Worm (Caenorhabditis elegans) whole organism, mixed stage, embryonic: ENCODE data around the gene M03F8.7.

Source experiments
- ceh-39 ChIP-seq: fragments of 150-350 bp; optimal IDR thresholded peaks from 2 replicates; lab custom pipeline; 2014; ENCODE audit warnings: missing biosample characterization, missing genetic modification characterization
- elt-1 ChIP-seq: sonication (generic microtip); optimal IDR thresholded peaks from 2 replicates; lab custom pipeline; 2017; ENCODE audit warnings: missing genetic modification characterization, mild to moderate bottlenecking, missing compliant biosample characterization, antibody characterized with exemption, moderate library complexity, borderline replicate concordance; ENCODE audit not compliant: insufficient read depth
- flh-1 ChIP-seq: fragments of 200-800 bp; sonication (Bioruptor generic); optimal IDR thresholded peaks from 2 replicates; lab custom pipeline; 2018; ENCODE audit warnings: mild to moderate bottlenecking, missing genetic modification characterization, moderate library complexity, missing compliant biosample characterization
- mab-5 ChIP-seq: fragments of 150-350 bp; optimal IDR thresholded peaks from 2 replicates; lab custom pipeline; 2014; ENCODE audit warnings: missing biosample characterization, missing genetic modification characterization
- nhr-237 ChIP-seq: fragments of 150-350 bp; optimal IDR thresholded peaks from 2 replicates; lab custom pipeline; 2014; ENCODE audit warnings: missing biosample characterization, missing genetic modification characterization
- nhr-28 ChIP-seq: fragments of 150-350 bp; optimal IDR thresholded peaks from 2 replicates; lab custom pipeline; 2014; ENCODE audit warnings: missing biosample characterization, missing genetic modification characterization
- nhr-76 ChIP-seq: sonication (generic microtip); optimal IDR thresholded peaks from 2 replicates; lab custom pipeline; 2017; ENCODE audit warnings: missing biosample characterization, missing genetic modification characterization
- snpc-4 ChIP-seq: fragments of 150-350 bp; optimal IDR thresholded peaks from 2 replicates; lab custom pipeline; 2014; ENCODE audit warnings: missing biosample characterization, missing genetic modification characterization
- sptf-1 ChIP-seq: sonication (generic microtip); optimal IDR thresholded peaks from 2 replicates; lab custom pipeline; 2017; ENCODE audit warnings: mild to moderate bottlenecking, missing genetic modification characterization, moderate library complexity, missing compliant biosample characterization
- tbx-8 ChIP-seq: fragments of 200-800 bp; sonication (Bioruptor generic); optimal IDR thresholded peaks from 2 replicates; lab custom pipeline; 2018; ENCODE audit warnings: mild to moderate bottlenecking, missing genetic modification characterization, moderate library complexity, missing compliant biosample characterization
- unc-39 ChIP-seq: fragments of 150-350 bp; optimal IDR thresholded peaks from 2 replicates; lab custom pipeline; 2014; ENCODE audit warnings: missing biosample characterization, missing genetic modification characterization
- unc-62 ChIP-seq: fragments of 150-350 bp; optimal IDR thresholded peaks from 2 replicates; lab custom pipeline; 2014; ENCODE audit warnings: missing biosample characterization, missing genetic modification reagents, missing genetic modification characterization
- ztf-11 ChIP-seq: fragments of 150-350 bp; optimal IDR thresholded peaks from 2 replicates; lab custom pipeline; 2014; ENCODE audit warnings: missing biosample characterization, missing genetic modification characterization

DNA sequence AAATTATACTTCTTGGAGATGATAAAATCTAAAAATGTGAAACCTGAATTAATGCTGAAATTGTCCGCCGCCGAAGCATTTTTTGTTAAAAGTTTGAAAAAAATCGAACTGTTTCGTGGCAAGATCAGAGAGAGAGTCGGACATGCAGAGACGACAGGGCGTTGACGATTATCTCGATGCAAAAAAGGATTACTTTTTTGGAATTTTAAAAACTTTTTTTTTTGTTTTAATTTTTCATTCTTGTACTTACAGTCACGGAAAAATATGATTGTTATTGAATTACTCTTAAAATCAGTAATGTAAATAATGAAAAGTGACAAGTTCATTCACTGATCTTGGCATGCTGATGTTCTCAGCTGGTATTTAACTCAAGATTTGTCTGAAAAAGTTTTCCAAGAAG, at the start of gene M03F8.7, which contains the start of gene M03F8.5:
- TF ChIP-seq ceh-39 (tag; lab: Kevin White, UChicago) (no peak), snpc-4 (no peak), nhr-76 (tag; lab: Kevin White, UChicago) (no peak), flh-1 (GFP tag; lab: Kevin White, UChicago) (no peak), unc-62 (GFP tag; lab: Kevin White, UChicago) (no peak), unc-39 (tag; lab: Kevin White, UChicago) (no peak), nhr-28 (tag; lab: Kevin White, UChicago) (no peak), nhr-237 (no peak), sptf-1 (tag; lab: Kevin White, UChicago) (no peak), ztf-11 (no peak), elt-1 (tag; lab: Kevin White, UChicago) (no peak), mab-5 (tag; lab: Kevin White, UChicago) (no peak), tbx-8 (GFP tag; lab: Kevin White, UChicago) (no peak)
